Fruit fly (Drosophila melanogaster) whole organism, embryonic: ENCODE data around the gene CG34008.
A peak's percentile ranks its signal among the peaks of the same experiment; 100 is the strongest.

ENCODE experiments used
- Atf-2 ChIP-seq: fragments of 200-800 bp; sonication (Bioruptor generic); optimal IDR thresholded peaks from 2 replicates; lab custom pipeline; 2016; ENCODE audit warnings: missing biosample characterization, missing genetic modification characterization
- Atf3 ChIP-seq: fragments of 200-800 bp; sonication (Bioruptor generic); optimal IDR thresholded peaks from 3 replicates; lab custom pipeline; 2016; ENCODE audit warnings: missing biosample characterization, missing genetic modification characterization
- B-H1 ChIP-seq: fragments of 200-800 bp; sonication (Bioruptor generic); IDR thresholded peaks from 3 replicates; pipeline ENCODE4 v1.3.6; 2022; ENCODE audit warnings: missing biosample characterization, missing genetic modification characterization
- B-H2 ChIP-seq: fragments of 200-800 bp; sonication (Bioruptor generic); optimal IDR thresholded peaks from 2 replicates; lab custom pipeline; 2018; ENCODE audit warnings: missing biosample characterization, mild to moderate bottlenecking, missing genetic modification characterization
- CG10959 ChIP-seq: fragments of 200-800 bp; sonication (Bioruptor generic); IDR thresholded peaks from 2 replicates; pipeline ENCODE4 v1.3.6; 2022; ENCODE audit warnings: missing biosample characterization, missing genetic modification characterization
- CG1233 ChIP-seq: fragments of 200-800 bp; sonication (Bioruptor generic); optimal IDR thresholded peaks from 4 replicates; lab custom pipeline; 2018; ENCODE audit warnings: missing biosample characterization, mild to moderate bottlenecking, missing genetic modification characterization
- CG14667 ChIP-seq: fragments of 200-800 bp; sonication (Bioruptor generic); IDR thresholded peaks from 2 replicates; pipeline ENCODE4 v1.3.6; 2022; ENCODE audit warnings: missing biosample characterization, missing genetic modification characterization
- CG14965 ChIP-seq: fragments of 200-800 bp; sonication (Bioruptor generic); optimal IDR thresholded peaks from 2 replicates; lab custom pipeline; 2016; ENCODE audit warnings: missing biosample characterization, missing genetic modification characterization, borderline replicate concordance
- CG1529 ChIP-seq: fragments of 200-800 bp; sonication (Bioruptor generic); optimal IDR thresholded peaks from 3 replicates; lab custom pipeline; 2018; ENCODE audit warnings: missing biosample characterization, missing genetic modification characterization
- CG17186 ChIP-seq: fragments of 200-800 bp; sonication (Bioruptor generic); optimal IDR thresholded peaks from 3 replicates; lab custom pipeline; 2017; ENCODE audit warnings: missing biosample characterization, missing genetic modification reagents, missing genetic modification characterization
- CG17802 ChIP-seq: fragments of 200-800 bp; sonication (Bioruptor generic); optimal IDR thresholded peaks from 2 replicates; lab custom pipeline; 2018; ENCODE audit warnings: missing biosample characterization, mild to moderate bottlenecking, missing genetic modification characterization, moderate library complexity
- CG1832 ChIP-seq: fragments of 200-800 bp; sonication (Bioruptor generic); optimal IDR thresholded peaks from 2 replicates; lab custom pipeline; 2017; ENCODE audit warnings: missing biosample characterization, mild to moderate bottlenecking, missing genetic modification characterization, inconsistent platforms
- CG3065 ChIP-seq: fragments of 200-800 bp; sonication (Bioruptor generic); optimal IDR thresholded peaks from 2 replicates; lab custom pipeline; 2016; ENCODE audit warnings: missing biosample characterization, missing genetic modification characterization
- CG32532 ChIP-seq: fragments of 200-800 bp; sonication (Bioruptor generic); IDR thresholded peaks from 2 replicates; pipeline ENCODE4 v1.3.6; 2022; ENCODE audit warnings: missing biosample characterization, missing genetic modification characterization
- CG33213 ChIP-seq: fragments of 200-800 bp; sonication (Bioruptor generic); optimal IDR thresholded peaks from 3 replicates; lab custom pipeline; 2016; ENCODE audit warnings: missing biosample characterization, missing genetic modification characterization
- CG42726 ChIP-seq: fragments of 200-800 bp; sonication (Bioruptor generic); IDR thresholded peaks from 2 replicates; pipeline ENCODE4 v1.3.6; 2022; ENCODE audit warnings: missing biosample characterization, missing genetic modification characterization; ENCODE audit not compliant: partially characterized antibody
- CG4854 ChIP-seq: fragments of 200-800 bp; sonication (Bioruptor generic); optimal IDR thresholded peaks from 2 replicates; lab custom pipeline; 2016; ENCODE audit warnings: missing biosample characterization, missing genetic modification characterization, inconsistent platforms
- CG5180 ChIP-seq: fragments of 200-800 bp; sonication (Bioruptor generic); optimal IDR thresholded peaks from 3 replicates; lab custom pipeline; 2017; ENCODE audit warnings: missing biosample characterization, missing genetic modification characterization, mild to moderate bottlenecking, moderate library complexity, missing genetic modification reagents
- CG6254 ChIP-seq: fragments of 200-800 bp; sonication (Bioruptor generic); optimal IDR thresholded peaks from 3 replicates; lab custom pipeline; 2017; ENCODE audit warnings: mild to moderate bottlenecking, missing biosample characterization, missing genetic modification reagents, missing genetic modification characterization
- CG8944 ChIP-seq: fragments of 200-800 bp; sonication (Bioruptor generic); optimal IDR thresholded peaks from 3 replicates; lab custom pipeline; 2016; ENCODE audit warnings: missing biosample characterization, missing genetic modification characterization
- CG9437 ChIP-seq: fragments of 200-800 bp; sonication (Bioruptor generic); optimal IDR thresholded peaks from 2 replicates; lab custom pipeline; 2018; ENCODE audit warnings: missing biosample characterization, mild to moderate bottlenecking, missing genetic modification characterization
- CG9727 ChIP-seq: fragments of 200-800 bp; sonication (Bioruptor generic); optimal IDR thresholded peaks from 3 replicates; lab custom pipeline; 2017; ENCODE audit warnings: missing biosample characterization, mild to moderate bottlenecking, missing genetic modification characterization
- CG9797 ChIP-seq: fragments of 200-800 bp; sonication (Bioruptor generic); optimal IDR thresholded peaks from 3 replicates; lab custom pipeline; 2018; ENCODE audit warnings: missing biosample characterization, mild to moderate bottlenecking, missing genetic modification characterization
- CHES-1-like ChIP-seq: fragments of 200-800 bp; sonication (Bioruptor generic); optimal IDR thresholded peaks from 2 replicates; lab custom pipeline; 2016; ENCODE audit warnings: missing biosample characterization, missing genetic modification characterization
- Camta ChIP-seq: fragments of 200-800 bp; sonication (Bioruptor generic); optimal IDR thresholded peaks from 2 replicates; lab custom pipeline; 2016; ENCODE audit warnings: missing biosample characterization, missing genetic modification characterization
- Dbx ChIP-seq: fragments of 200-800 bp; sonication (Bioruptor generic); IDR thresholded peaks from 3 replicates; pipeline ENCODE4 v1.3.6; 2022; ENCODE audit warnings: missing biosample characterization, missing genetic modification characterization
- Dip3 ChIP-seq: fragments of 200-800 bp; sonication (Bioruptor generic); optimal IDR thresholded peaks from 3 replicates; lab custom pipeline; 2016; ENCODE audit warnings: missing biosample characterization, missing genetic modification characterization
- Gsc ChIP-seq: fragments of 200-800 bp; sonication (Bioruptor generic); IDR thresholded peaks from 2 replicates; pipeline ENCODE4 v1.3.6; 2022; ENCODE audit warnings: missing biosample characterization, missing genetic modification characterization
- Hr3 ChIP-seq: fragments of 200-800 bp; sonication (Bioruptor generic); optimal IDR thresholded peaks from 3 replicates; lab custom pipeline; 2016; ENCODE audit warnings: missing biosample characterization, missing genetic modification characterization
- Hr39 ChIP-seq: fragments of >200 bp; optimal IDR thresholded peaks from 2 replicates; lab custom pipeline; 2017
- MESR4 ChIP-seq: fragments of 200-800 bp; sonication (Bioruptor generic); optimal IDR thresholded peaks from 2 replicates; lab custom pipeline; 2018; ENCODE audit warnings: missing biosample characterization, mild to moderate bottlenecking, missing genetic modification characterization, moderate library complexity
- Ptx1 ChIP-seq: fragments of 200-800 bp; sonication (Bioruptor generic); IDR thresholded peaks from 2 replicates; pipeline ENCODE4 v1.3.6; 2022; ENCODE audit warnings: missing biosample characterization, missing genetic modification characterization
- Six4 ChIP-seq: fragments of 200-800 bp; sonication (Bioruptor generic); optimal IDR thresholded peaks from 2 replicates; lab custom pipeline; 2016; ENCODE audit warnings: missing biosample characterization, missing genetic modification characterization
- amos ChIP-seq: fragments of 200-800 bp; sonication (Bioruptor generic); IDR thresholded peaks from 2 replicates; pipeline ENCODE4 v1.3.6; 2022; ENCODE audit warnings: missing biosample characterization, missing genetic modification characterization; ENCODE audit not compliant: partially characterized antibody
- ato ChIP-seq: fragments of 200-800 bp; sonication (Bioruptor generic); IDR thresholded peaks from 2 replicates; pipeline ENCODE4 v1.3.6; 2022; ENCODE audit warnings: missing biosample characterization, missing genetic modification characterization; ENCODE audit not compliant: partially characterized antibody
- chif ChIP-seq, 2 experiments: fragments of 200-800 bp; sonication (Bioruptor generic); optimal IDR thresholded peaks; 3 replicates each; lab custom pipeline; 2016; ENCODE audit warnings: missing biosample characterization in 2 of 2, missing genetic modification characterization in 2 of 2
- corto ChIP-seq: fragments of 200-800 bp; sonication (Bioruptor generic); optimal IDR thresholded peaks from 2 replicates; lab custom pipeline; 2016; ENCODE audit warnings: missing biosample characterization, mild to moderate bottlenecking, missing genetic modification characterization, moderate library complexity
- danr ChIP-seq: fragments of 200-800 bp; sonication (Bioruptor generic); IDR thresholded peaks from 2 replicates; pipeline ENCODE4 v1.3.6; 2022; ENCODE audit warnings: missing biosample characterization, missing genetic modification characterization
- esg ChIP-seq: fragments of 200-800 bp; sonication (Bioruptor generic); conservative IDR thresholded peaks from 2 replicates; pipeline ENCODE4 v1.3.6; 2022; ENCODE audit warnings: missing biosample characterization, missing genetic modification characterization
- ewg ChIP-seq: fragments of 200-800 bp; sonication (Bioruptor generic); optimal IDR thresholded peaks from 3 replicates; lab custom pipeline; 2017; ENCODE audit warnings: mild to moderate bottlenecking, missing biosample characterization, missing genetic modification reagents, missing genetic modification characterization
- fd3F ChIP-seq: fragments of 200-800 bp; sonication (Bioruptor generic); optimal IDR thresholded peaks from 2 replicates; lab custom pipeline; 2018; ENCODE audit warnings: missing biosample characterization, mild to moderate bottlenecking, missing genetic modification characterization, moderate library complexity
- kay ChIP-seq: fragments of 200-800 bp; sonication (Bioruptor generic); optimal IDR thresholded peaks from 2 replicates; lab custom pipeline; 2016; ENCODE audit warnings: missing biosample characterization, missing genetic modification characterization
- nmo ChIP-seq: fragments of 200-800 bp; sonication (Bioruptor generic); optimal IDR thresholded peaks from 2 replicates; lab custom pipeline; 2018; ENCODE audit warnings: missing biosample characterization, mild to moderate bottlenecking, missing genetic modification characterization, moderate library complexity
- nom ChIP-seq: fragments of 200-800 bp; sonication (Bioruptor generic); optimal IDR thresholded peaks from 2 replicates; lab custom pipeline; 2017; ENCODE audit warnings: missing biosample characterization, missing genetic modification characterization, mild to moderate bottlenecking, moderate library complexity, missing genetic modification reagents
- odd ChIP-seq: fragments of 200-800 bp; sonication (Bioruptor generic); optimal IDR thresholded peaks from 2 replicates; lab custom pipeline; 2017; ENCODE audit warnings: missing biosample characterization, mild to moderate bottlenecking, missing genetic modification characterization
- pita ChIP-seq: fragments of 200-800 bp; sonication (Bioruptor generic); optimal IDR thresholded peaks from 2 replicates; lab custom pipeline; 2017; ENCODE audit warnings: missing biosample characterization, mild to moderate bottlenecking, missing genetic modification characterization
- ranshi ChIP-seq: fragments of 200-800 bp; sonication (Bioruptor generic); IDR thresholded peaks from 2 replicates; pipeline ENCODE4 v1.3.6; 2022; ENCODE audit warnings: missing biosample characterization, missing genetic modification characterization
- scrt ChIP-seq: fragments of 200-800 bp; sonication (Bioruptor generic); optimal IDR thresholded peaks from 2 replicates; lab custom pipeline; 2018; ENCODE audit warnings: missing biosample characterization, mild to moderate bottlenecking, missing genetic modification characterization, moderate library complexity
- tx ChIP-seq: fragments of 200-800 bp; sonication (Bioruptor generic); optimal IDR thresholded peaks from 2 replicates; lab custom pipeline; 2016; ENCODE audit warnings: missing biosample characterization, missing genetic modification characterization

The CG34008 gene

DNA sequence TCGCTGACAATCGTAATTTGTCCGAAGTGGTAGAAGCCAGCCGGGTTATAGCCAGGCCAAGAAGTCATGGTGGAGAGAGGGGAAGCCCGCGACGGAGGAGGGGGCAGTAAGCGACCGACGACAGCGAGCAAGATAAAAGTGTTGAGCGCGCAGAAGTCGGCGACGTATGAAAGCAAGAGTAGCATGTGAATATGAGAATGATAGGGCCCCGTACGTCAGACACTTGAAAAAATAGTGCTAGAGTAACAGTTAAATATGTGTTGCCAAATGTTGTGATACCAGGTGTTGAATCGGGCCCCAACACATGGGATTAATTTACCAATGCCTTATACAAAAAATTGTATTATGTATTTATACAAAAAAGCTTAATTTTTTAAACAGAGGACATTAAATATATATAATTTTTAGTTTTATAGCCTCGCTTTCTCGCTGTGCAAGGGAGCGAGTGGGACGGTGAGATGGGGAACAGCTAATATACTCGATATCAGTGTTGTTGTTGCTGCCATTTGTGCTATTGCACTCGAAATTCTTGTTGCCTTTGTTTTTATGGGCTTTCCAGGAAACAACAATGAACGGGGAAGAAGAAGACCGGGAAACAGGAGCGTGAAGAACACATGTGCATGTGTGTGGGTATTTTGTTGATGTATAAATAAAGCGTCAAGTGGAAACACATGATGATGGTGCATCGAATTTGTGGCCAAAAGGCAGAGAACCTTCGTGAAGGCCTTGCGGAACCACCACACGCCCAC is 31.3 kb downstream of the CG34008 start (continued):
- peak; percentile 82 for TF ChIP-seq CG6254 (GFP tag; lab: Kevin White, UChicago)
- TF ChIP-seq esg (GFP tag; lab: Robert Waterston, UW) = peak; percentile 85
- TF ChIP-seq nom (GFP tag; lab: Kevin White, UChicago) = peak; percentile 78
- TF ChIP-seq CG8944 = no peak
- TF ChIP-seq Hr39 (lab: Kevin White, UChicago) = no peak
- TF ChIP-seq Dbx (GFP tag; lab: Robert Waterston, UW) = peak; percentile 90
- TF ChIP-seq B-H2 (GFP tag; lab: Kevin White, UChicago) = peak; percentile 74
- TF ChIP-seq Dip3 = no peak
- TF ChIP-seq CHES-1-like (GFP tag; lab: Kevin White, UChicago) = no peak
- TF ChIP-seq fd3F = peak; percentile 77
- peak; percentile 91 for TF ChIP-seq Ptx1 (GFP tag; lab: Robert Waterston, UW)
- no peak for TF ChIP-seq CG1832
- TF ChIP-seq CG3065 (GFP tag; lab: Kevin White, UChicago) = peak; percentile 56
- TF ChIP-seq odd (GFP tag; lab: Kevin White, UChicago) = peak; percentile 81
- TF ChIP-seq CG9797 (GFP tag; lab: Kevin White, UChicago) = no peak
- TF ChIP-seq CG5180 (GFP tag; lab: Kevin White, UChicago) = peak; percentile 89
- peak; percentile 85 for TF ChIP-seq CG32532 (GFP tag; lab: Robert Waterston, UW)
- peak; percentile 32; the same call in 1 of the 2 replicates for TF ChIP-seq amos (GFP tag; lab: Robert Waterston, UW)
- TF ChIP-seq ato (GFP tag; lab: Robert Waterston, UW) = no peak
- TF ChIP-seq chif (GFP tag; optimal IDR thresholded peaks at IDR 0.05; lab: Kevin White, UChicago) = peak in 1 of 2 experiments; percentile 52
- peak; percentile 82 for TF ChIP-seq CG10959 (GFP tag; lab: Robert Waterston, UW)
- TF ChIP-seq Hr3 = peak; percentile 83
- TF ChIP-seq corto (GFP tag; lab: Kevin White, UChicago) = peak; percentile 90
- TF ChIP-seq CG14965 = no peak
- no peak for TF ChIP-seq CG33213 (GFP tag; lab: Kevin White, UChicago)
- peak; percentile 45 for TF ChIP-seq CG4854 (GFP tag; lab: Kevin White, UChicago)
- peak; percentile 81 for TF ChIP-seq scrt (GFP tag; lab: Kevin White, UChicago)
- no peak for TF ChIP-seq pita
- no peak for TF ChIP-seq CG17186 (GFP tag; lab: Kevin White, UChicago)
- peak; percentile 18 for TF ChIP-seq Atf3 (GFP tag; lab: Kevin White, UChicago)
- TF ChIP-seq CG1529 (GFP tag; lab: Kevin White, UChicago) = peak; percentile 77
- TF ChIP-seq CG9727 (GFP tag; lab: Kevin White, UChicago) = peak; percentile 86
- TF ChIP-seq MESR4 (GFP tag; lab: Kevin White, UChicago) = no peak
- TF ChIP-seq CG17802 (tag; lab: Kevin White, UChicago) = peak; percentile 77
- TF ChIP-seq ranshi = peak; percentile 84
- peak; percentile 75 for TF ChIP-seq B-H1 (GFP tag; lab: Robert Waterston, UW)
- peak; percentile 68 for TF ChIP-seq ewg (GFP tag; lab: Kevin White, UChicago)
- no peak for TF ChIP-seq tx
- TF ChIP-seq CG14667 (GFP tag; lab: Robert Waterston, UW) = peak; percentile 87
- peak; percentile 62 for TF ChIP-seq kay
- no peak for TF ChIP-seq Gsc (GFP tag; lab: Robert Waterston, UW)
- TF ChIP-seq Atf-2 (GFP tag; lab: Kevin White, UChicago) = no peak
- TF ChIP-seq Six4 (GFP tag; lab: Kevin White, UChicago) = peak; percentile 73
- TF ChIP-seq CG42726 (GFP tag; lab: Robert Waterston, UW) = 0 out of 2 replicates have a peak, but pooled peaks have one; percentile 27
- peak; percentile 90 for TF ChIP-seq nmo
- peak; percentile 79 for TF ChIP-seq danr (GFP tag; lab: Robert Waterston, UW)
- no peak for TF ChIP-seq Camta (GFP tag; lab: Kevin White, UChicago)
- TF ChIP-seq CG9437 (GFP tag; lab: Kevin White, UChicago) = peak; percentile 71
- TF ChIP-seq CG1233 (GFP tag; lab: Kevin White, UChicago) = peak; percentile 80
